Fruit fly (Drosophila melanogaster) whole organism, embryonic: ENCODE measurements around the gene drl.

ENCODE experiments used
- Bteb2 ChIP-seq: fragments of 200-800 bp; sonication (Bioruptor generic); optimal IDR thresholded peaks from 2 replicates; lab custom pipeline; 2016; ENCODE audit warnings: missing biosample characterization, missing genetic modification characterization
- CG10267 ChIP-seq: fragments of 200-800 bp; sonication (Bioruptor generic); optimal IDR thresholded peaks from 2 replicates; lab custom pipeline; 2018; ENCODE audit warnings: missing biosample characterization, mild to moderate bottlenecking, missing genetic modification characterization, moderate library complexity
- CG11085 ChIP-seq: fragments of 200-800 bp; sonication (Bioruptor generic); IDR thresholded peaks from 2 replicates; pipeline ENCODE4 v1.3.6; 2022; ENCODE audit warnings: missing biosample characterization, missing genetic modification characterization
- CG11398 ChIP-seq: fragments of 200-800 bp; sonication (Bioruptor generic); optimal IDR thresholded peaks from 2 replicates; lab custom pipeline; 2016; ENCODE audit warnings: missing biosample characterization, missing genetic modification characterization
- CG12391 ChIP-seq: fragments of 200-800 bp; sonication (Bioruptor generic); optimal IDR thresholded peaks from 3 replicates; lab custom pipeline; 2018; ENCODE audit warnings: missing biosample characterization, mild to moderate bottlenecking, missing genetic modification characterization, moderate library complexity
- CG12744 ChIP-seq: fragments of 200-800 bp; sonication (Bioruptor generic); optimal IDR thresholded peaks from 2 replicates; lab custom pipeline; 2016; ENCODE audit warnings: missing biosample characterization, missing genetic modification characterization
- CG12942 ChIP-seq: fragments of 200-800 bp; sonication (Bioruptor generic); optimal IDR thresholded peaks from 3 replicates; lab custom pipeline; 2016; ENCODE audit warnings: missing biosample characterization, missing genetic modification characterization
- CG14050 ChIP-seq: fragments of 200-800 bp; sonication (Bioruptor generic); IDR thresholded peaks from 3 replicates; pipeline ENCODE4 v1.3.6; 2022; ENCODE audit warnings: missing biosample characterization, missing genetic modification characterization
- CG17359 ChIP-seq: fragments of 200-800 bp; sonication (Bioruptor generic); optimal IDR thresholded peaks from 3 replicates; lab custom pipeline; 2018; ENCODE audit warnings: missing biosample characterization, mild to moderate bottlenecking, missing genetic modification characterization, moderate library complexity
- CG17385 ChIP-seq: fragments of 200-800 bp; sonication (Bioruptor generic); optimal IDR thresholded peaks from 3 replicates; lab custom pipeline; 2018; ENCODE audit warnings: missing biosample characterization, mild to moderate bottlenecking, missing genetic modification characterization
- CG17802 ChIP-seq: fragments of 200-800 bp; sonication (Bioruptor generic); optimal IDR thresholded peaks from 2 replicates; lab custom pipeline; 2018; ENCODE audit warnings: missing biosample characterization, mild to moderate bottlenecking, missing genetic modification characterization, moderate library complexity
- CG1832 ChIP-seq: fragments of 200-800 bp; sonication (Bioruptor generic); optimal IDR thresholded peaks from 2 replicates; lab custom pipeline; 2017; ENCODE audit warnings: missing biosample characterization, mild to moderate bottlenecking, missing genetic modification characterization, inconsistent platforms
- CG34224 ChIP-seq: fragments of 200-800 bp; sonication (Bioruptor generic); IDR thresholded peaks from 3 replicates; pipeline ENCODE4 v1.3.6; 2022; ENCODE audit warnings: missing biosample characterization, missing genetic modification characterization; ENCODE audit not compliant: partially characterized antibody
- CG3847 ChIP-seq: fragments of 200-800 bp; sonication (Bioruptor generic); IDR thresholded peaks from 2 replicates; pipeline ENCODE4 v1.3.6; 2022; ENCODE audit warnings: missing biosample characterization, missing genetic modification characterization
- CG3995 ChIP-seq: fragments of 200-800 bp; sonication (Bioruptor generic); optimal IDR thresholded peaks from 3 replicates; lab custom pipeline; 2016; ENCODE audit warnings: missing biosample characterization, missing genetic modification characterization
- CG4730 ChIP-seq: fragments of 200-800 bp; sonication (Bioruptor generic); IDR thresholded peaks from 2 replicates; pipeline ENCODE4 v1.3.6; 2022; ENCODE audit warnings: missing biosample characterization, missing genetic modification characterization
- CG5180 ChIP-seq: fragments of 200-800 bp; sonication (Bioruptor generic); optimal IDR thresholded peaks from 3 replicates; lab custom pipeline; 2017; ENCODE audit warnings: missing biosample characterization, missing genetic modification characterization, mild to moderate bottlenecking, moderate library complexity, missing genetic modification reagents
- CG7271 ChIP-seq: fragments of 200-800 bp; sonication (Bioruptor generic); optimal IDR thresholded peaks from 2 replicates; lab custom pipeline; 2018; ENCODE audit warnings: missing biosample characterization, mild to moderate bottlenecking, missing genetic modification characterization, moderate library complexity
- CG7786 ChIP-seq: fragments of 200-800 bp; sonication (Bioruptor generic); optimal IDR thresholded peaks from 2 replicates; lab custom pipeline; 2016; ENCODE audit warnings: missing biosample characterization, missing genetic modification characterization
- CG7987 ChIP-seq: fragments of 200-800 bp; sonication (Bioruptor generic); optimal IDR thresholded peaks from 2 replicates; lab custom pipeline; 2018; ENCODE audit warnings: missing biosample characterization, mild to moderate bottlenecking, missing genetic modification characterization, moderate library complexity
- Eip74EF ChIP-seq, 2 experiments: fragments of 200-800 bp in 1 of 2; fragments of >200 bp in 1 of 2; sonication (Bioruptor generic) in 1 of 2; optimal IDR thresholded peaks; 2 replicates each; lab custom pipeline; 2017 to 2019; ENCODE audit warnings: missing biosample characterization in 2 of 2, missing genetic modification characterization in 2 of 2, mild to moderate bottlenecking in 1 of 2, moderate library complexity in 1 of 2
- Hmr ChIP-seq: fragments of 200-800 bp; sonication (Bioruptor generic); optimal IDR thresholded peaks from 3 replicates; lab custom pipeline; 2017; ENCODE audit warnings: mild to moderate bottlenecking, missing biosample characterization, missing genetic modification reagents, missing genetic modification characterization
- Nf-YB ChIP-seq: fragments of 200-800 bp; sonication (Bioruptor generic); optimal IDR thresholded peaks from 3 replicates; lab custom pipeline; 2019; ENCODE audit warnings: missing biosample characterization, mild to moderate bottlenecking, missing genetic modification characterization, moderate library complexity
- PHDP ChIP-seq: fragments of 200-800 bp; sonication (Bioruptor generic); optimal IDR thresholded peaks from 3 replicates; lab custom pipeline; 2018; ENCODE audit warnings: missing biosample characterization, mild to moderate bottlenecking, missing genetic modification characterization, moderate library complexity
- amos ChIP-seq: fragments of 200-800 bp; sonication (Bioruptor generic); IDR thresholded peaks from 2 replicates; pipeline ENCODE4 v1.3.6; 2022; ENCODE audit warnings: missing biosample characterization, missing genetic modification characterization; ENCODE audit not compliant: partially characterized antibody
- aop ChIP-seq: fragments of 200-800 bp; sonication (Bioruptor generic); IDR thresholded peaks from 2 replicates; pipeline ENCODE4 v1.3.6; 2022; ENCODE audit warnings: missing biosample characterization, missing genetic modification characterization
- bcd ChIP-seq: fragments of 200-800 bp; sonication (Bioruptor generic); optimal IDR thresholded peaks from 2 replicates; lab custom pipeline; 2017; ENCODE audit warnings: missing biosample characterization, mild to moderate bottlenecking, missing genetic modification characterization
- bsh ChIP-seq, 2 experiments: fragments of 200-800 bp; sonication (Bioruptor generic); optimal IDR thresholded peaks; 2 replicates each; lab custom pipeline; 2017 to 2018; ENCODE audit warnings: mild to moderate bottlenecking in 2 of 2, missing biosample characterization in 2 of 2, missing genetic modification characterization in 2 of 2, moderate library complexity in 1 of 2
- chinmo ChIP-seq: fragments of 200-800 bp; sonication (Bioruptor generic); IDR thresholded peaks from 4 replicates; pipeline ENCODE4 v1.3.6; 2022; ENCODE audit warnings: missing biosample characterization, missing genetic modification characterization; ENCODE audit not compliant: partially characterized antibody
- crol ChIP-seq: fragments of 200-800 bp; sonication (Bioruptor generic); IDR thresholded peaks from 2 replicates; pipeline ENCODE4 v1.3.6; 2022; ENCODE audit warnings: missing biosample characterization, missing genetic modification characterization
- dysf ChIP-seq: fragments of 200-800 bp; sonication (Bioruptor generic); IDR thresholded peaks from 3 replicates; pipeline ENCODE4 v1.3.6; 2022; ENCODE audit warnings: missing biosample characterization, missing genetic modification characterization
- ewg ChIP-seq: fragments of 200-800 bp; sonication (Bioruptor generic); optimal IDR thresholded peaks from 3 replicates; lab custom pipeline; 2017; ENCODE audit warnings: mild to moderate bottlenecking, missing biosample characterization, missing genetic modification reagents, missing genetic modification characterization
- gcm ChIP-seq: fragments of 200-800 bp; sonication (Bioruptor generic); optimal IDR thresholded peaks from 2 replicates; lab custom pipeline; 2019; ENCODE audit warnings: missing biosample characterization, mild to moderate bottlenecking, missing genetic modification characterization, moderate library complexity
- gt ChIP-seq: fragments of 200-800 bp; sonication (Bioruptor generic); IDR thresholded peaks from 2 replicates; pipeline ENCODE4 v1.3.6; 2022; ENCODE audit warnings: missing biosample characterization, missing genetic modification characterization
- hbn ChIP-seq: fragments of 200-800 bp; sonication (Bioruptor generic); IDR thresholded peaks from 2 replicates; pipeline ENCODE4 v1.3.6; 2022; ENCODE audit warnings: missing biosample characterization, missing genetic modification characterization; ENCODE audit not compliant: partially characterized antibody
- her ChIP-seq: fragments of 200-800 bp; sonication (Bioruptor generic); optimal IDR thresholded peaks from 2 replicates; lab custom pipeline; 2016; ENCODE audit warnings: missing biosample characterization, missing genetic modification characterization
- kah ChIP-seq: fragments of 200-800 bp; sonication (Bioruptor generic); optimal IDR thresholded peaks from 2 replicates; lab custom pipeline; 2018; ENCODE audit warnings: missing biosample characterization, mild to moderate bottlenecking, missing genetic modification characterization
- kni ChIP-seq: fragments of 200-800 bp; sonication (Bioruptor generic); optimal IDR thresholded peaks from 3 replicates; lab custom pipeline; 2017; ENCODE audit warnings: mild to moderate bottlenecking, missing biosample characterization, missing genetic modification reagents, missing genetic modification characterization
- mirr ChIP-seq: fragments of 200-800 bp; sonication (Bioruptor generic); optimal IDR thresholded peaks from 3 replicates; lab custom pipeline; 2018; ENCODE audit warnings: missing biosample characterization, mild to moderate bottlenecking, missing genetic modification characterization
- nau ChIP-seq: fragments of 200-800 bp; sonication (Bioruptor generic); optimal IDR thresholded peaks from 3 replicates; lab custom pipeline; 2017; ENCODE audit warnings: missing biosample characterization, mild to moderate bottlenecking, missing genetic modification characterization, missing genetic modification reagents
- nerfin-2 ChIP-seq: fragments of 200-800 bp; sonication (Bioruptor generic); IDR thresholded peaks from 2 replicates; pipeline ENCODE4 v1.3.6; 2022; ENCODE audit warnings: missing biosample characterization, missing genetic modification characterization; ENCODE audit not compliant: partially characterized antibody
- pan ChIP-seq, 4 experiments: fragments of >200 bp in 3 of 4; fragments of 200-800 bp in 1 of 4; sonication (Bioruptor generic) in 1 of 4; optimal IDR thresholded peaks in 3 of 4; IDR thresholded peaks in 1 of 4; 2 replicates each; pipeline versions ENCODE4 v1.3.6 to Lab custom; 2017 to 2022; ENCODE audit warnings: missing biosample characterization in 2 of 4, missing genetic modification characterization in 2 of 4, mixed read lengths in 1 of 4
- psq ChIP-seq: fragments of 200-800 bp; sonication (Bioruptor generic); optimal IDR thresholded peaks from 2 replicates; lab custom pipeline; 2017; ENCODE audit warnings: missing biosample characterization, missing genetic modification characterization
- scrt ChIP-seq: fragments of 200-800 bp; sonication (Bioruptor generic); optimal IDR thresholded peaks from 2 replicates; lab custom pipeline; 2018; ENCODE audit warnings: missing biosample characterization, mild to moderate bottlenecking, missing genetic modification characterization, moderate library complexity
- sob ChIP-seq: fragments of 200-800 bp; sonication (Bioruptor generic); IDR thresholded peaks from 2 replicates; pipeline ENCODE4 v1.3.6; 2022; ENCODE audit warnings: missing biosample characterization, missing genetic modification characterization
- trh ChIP-seq: fragments of 200-800 bp; sonication (Bioruptor generic); optimal IDR thresholded peaks from 2 replicates; lab custom pipeline; 2016; ENCODE audit warnings: missing biosample characterization, missing genetic modification characterization
- zfh2 ChIP-seq: fragments of 200-800 bp; sonication (Bioruptor generic); optimal IDR thresholded peaks from 2 replicates; lab custom pipeline; 2016; ENCODE audit warnings: missing biosample characterization, missing genetic modification characterization

Gene drl

DNA sequence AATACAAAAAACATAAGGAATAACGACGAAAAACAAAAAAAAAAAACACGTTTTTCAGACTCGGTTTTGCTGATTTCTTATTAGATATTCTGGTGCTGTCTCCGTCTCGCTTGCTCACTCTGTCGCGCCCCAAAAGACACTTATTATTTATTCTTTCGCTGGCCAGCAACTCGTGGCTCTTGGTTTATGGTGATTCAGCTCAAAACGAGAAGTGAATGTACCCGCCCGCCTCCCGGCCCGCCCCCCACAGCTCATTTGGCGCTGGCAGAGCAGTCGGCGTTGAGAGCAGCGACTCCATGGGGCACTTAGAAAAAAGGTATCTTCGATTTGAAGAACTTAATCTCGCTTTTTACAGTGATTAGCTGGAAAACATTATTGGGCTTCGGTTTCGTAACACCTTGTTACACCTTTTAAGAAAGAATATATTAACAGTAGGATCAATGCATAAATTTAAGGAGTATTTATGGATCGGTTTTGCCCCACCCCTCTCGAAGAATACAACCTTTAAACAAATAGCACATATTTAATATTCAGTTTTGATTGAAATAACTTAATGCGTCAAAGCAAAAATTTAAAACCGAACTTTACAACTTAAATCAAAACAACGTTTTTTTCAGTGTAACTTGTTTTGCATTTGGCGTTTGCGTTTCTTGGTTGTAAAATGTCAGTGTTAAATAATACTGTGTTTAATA is 48.6 kb upstream of the drl start (continued):
- TF ChIP-seq crol (GFP tag; lab: Robert Waterston, UW) (peak; percentile 69; the same call in 1 of the 2 replicates), amos (GFP tag; lab: Robert Waterston, UW) (no peak), CG12391 (tag; lab: Kevin White, UChicago) (peak; percentile 78), hbn (GFP tag; lab: Robert Waterston, UW) (no peak), CG12744 (GFP tag; lab: Kevin White, UChicago) (peak; percentile 56), Eip74EF (GFP tag; optimal IDR thresholded peaks at IDR 0.05; lab: Kevin White, UChicago) (peak in 1 of 2 experiments; percentile 60), kni (GFP tag; lab: Kevin White, UChicago) (no peak), CG7786 (GFP tag; lab: Kevin White, UChicago) (peak; percentile 70), her (GFP tag; lab: Kevin White, UChicago) (peak; percentile 52), CG7987 (GFP tag; lab: Kevin White, UChicago) (peak; percentile 45), CG17385 (peak; percentile 50), Nf-YB (GFP tag; lab: Kevin White, UChicago) (peak; percentile 59), psq (GFP tag; lab: Kevin White, UChicago) (no peak), chinmo (GFP tag; lab: Robert Waterston, UW) (peak; percentile 73; the same call in 2 of the 4 replicates), bsh (GFP tag; optimal IDR thresholded peaks at IDR 0.05; lab: Kevin White, UChicago) (peak; percentile 85 to 87), CG11398 (GFP tag; lab: Kevin White, UChicago) (peak; percentile 46), CG3847 (GFP tag; lab: Robert Waterston, UW) (peak; percentile 56), gcm (peak; percentile 67), CG10267 (tag; lab: Kevin White, UChicago) (peak; percentile 68), Bteb2 (GFP tag; lab: Kevin White, UChicago) (peak; percentile 78), aop (no peak), trh (GFP tag; lab: Kevin White, UChicago) (peak; percentile 7), CG4730 (GFP tag; lab: Robert Waterston, UW) (0 out of 2 replicates have a peak, but pooled peaks have one; percentile 35), CG12942 (GFP tag; lab: Kevin White, UChicago) (peak; percentile 45), scrt (peak; percentile 51), CG34224 (GFP tag; lab: Robert Waterston, UW) (no peak), pan (optimal IDR thresholded peaks at IDR 0.05; lab: Kevin White, UChicago) (no peak), pan (GFP tag; optimal IDR thresholded peaks at IDR 0.05 in 1 of 2, IDR thresholded peaks at IDR 0.05 in 1 of 2) (peak in 1 of 2 experiments; percentile 44), dysf (GFP tag; lab: Robert Waterston, UW) (peak; percentile 79), CG5180 (GFP tag; lab: Kevin White, UChicago) (peak; percentile 47), gt (GFP tag; lab: Robert Waterston, UW) (no peak), Hmr (peak; percentile 80), PHDP (peak; percentile 77), zfh2 (GFP tag; lab: Kevin White, UChicago) (peak; percentile 66), CG1832 (GFP tag; lab: Kevin White, UChicago) (peak; percentile 42), kah (peak; percentile 11), CG11085 (GFP tag; lab: Robert Waterston, UW) (no peak), CG17359 (tag; lab: Kevin White, UChicago) (peak; percentile 51), nau (GFP tag; lab: Kevin White, UChicago) (peak; percentile 75), CG17802 (tag; lab: Kevin White, UChicago) (peak; percentile 35), sob (GFP tag; lab: Robert Waterston, UW) (peak; percentile 30; the same call in 1 of the 2 replicates), CG3995 (GFP tag; lab: Kevin White, UChicago) (peak; percentile 27), bcd (GFP tag; lab: Kevin White, UChicago) (peak; percentile 79), mirr (GFP tag; lab: Kevin White, UChicago) (no peak), CG14050 (GFP tag; lab: Robert Waterston, UW) (no peak), nerfin-2 (no peak), CG7271 (no peak), ewg (GFP tag; lab: Kevin White, UChicago) (peak; percentile 51)
